Worm (Caenorhabditis elegans): ENCODE data around the gene mbf-1.

Gene mbf-1

DNA sequence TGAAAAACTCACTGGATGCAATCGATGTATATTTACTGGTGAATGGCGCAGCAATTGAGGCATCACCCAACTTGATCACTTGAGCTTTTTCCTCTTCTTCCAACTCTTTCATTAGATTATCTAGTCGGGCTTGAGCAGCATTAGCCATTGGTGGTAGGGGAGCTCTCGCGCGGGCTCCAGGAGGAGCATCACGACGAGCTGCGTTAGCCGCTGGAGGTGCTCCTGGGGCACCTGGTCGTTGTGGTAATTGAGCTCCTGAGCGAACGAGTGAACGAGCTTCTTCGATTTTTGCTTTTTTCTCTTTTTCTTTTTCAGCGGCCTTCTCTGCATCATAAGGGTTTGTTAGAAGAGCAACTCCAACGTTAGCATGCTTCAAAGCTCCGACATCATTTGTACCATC lies 5.1 kb downstream of the mbf-1 start:
- no peak for TF ChIP-seq egl-13 (tag; optimal IDR thresholded peaks at IDR 0.05)
- no peak for TF ChIP-seq C16A3.4 (tag; optimal IDR thresholded peaks at IDR 0.05)
- no peak for TF ChIP-seq nhr-71 (tag; optimal IDR thresholded peaks at IDR 0.05)
- no peak for TF ChIP-seq hpl-2 (GFP tag; optimal IDR thresholded peaks at IDR 0.05)
- TF ChIP-seq hlh-4 (tag; optimal IDR thresholded peaks at IDR 0.05): no peak
- TF ChIP-seq sptf-1 (tag; optimal IDR thresholded peaks at IDR 0.05): no peak
- TF ChIP-seq rnt-1 (tag; optimal IDR thresholded peaks at IDR 0.05): no peak

DNA sequence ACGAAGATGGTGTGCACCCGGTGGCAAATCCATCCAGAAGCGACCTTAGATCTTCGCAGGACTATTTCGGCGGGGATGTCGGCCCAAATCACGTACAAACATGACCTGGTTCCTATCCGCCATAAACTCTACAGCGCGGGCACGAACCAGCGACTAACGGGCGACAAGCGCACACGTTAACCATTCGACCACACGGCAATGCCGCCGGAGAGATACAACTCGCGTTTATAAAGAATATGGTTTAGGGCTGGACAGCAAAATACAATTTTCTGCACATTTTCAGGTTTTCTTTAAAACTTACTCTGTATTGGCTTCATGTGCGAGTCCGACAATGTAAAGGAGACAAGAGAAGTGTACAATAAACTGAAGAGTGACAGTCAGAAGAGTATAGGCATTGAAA lies 6.1 kb downstream of the mbf-1 start:
- TF ChIP-seq sup-37 (GFP tag; optimal IDR thresholded peaks at IDR 0.05): no peak
- no peak for TF ChIP-seq mab-9 (GFP tag; IDR thresholded peaks at IDR 0.05)
- TF ChIP-seq irx-1 (tag; optimal IDR thresholded peaks at IDR 0.05): peak; percentile 56
- peak; percentile 38 for TF ChIP-seq elt-2 (tag; optimal IDR thresholded peaks at IDR 0.05)
- peak; percentile 63 for TF ChIP-seq lin-14 (GFP tag; optimal IDR thresholded peaks at IDR 0.05)
- TF ChIP-seq unc-30 (tag; optimal IDR thresholded peaks at IDR 0.05): no peak
- TF ChIP-seq zip-4 (GFP tag; optimal IDR thresholded peaks at IDR 0.05): peak; percentile 28
- peak; percentile 3 to 63 (median 19) for TF ChIP-seq ceh-82 (tag; optimal IDR thresholded peaks at IDR 0.05)
- peak; percentile 78 for TF ChIP-seq nhr-47 (tag; optimal IDR thresholded peaks at IDR 0.05)
- TF ChIP-seq ets-5 (GFP tag; IDR thresholded peaks at IDR 0.05): no peak
- TF ChIP-seq nhr-76 (tag; optimal IDR thresholded peaks at IDR 0.05): peak; percentile 46
- TF ChIP-seq vab-15 (tag; optimal IDR thresholded peaks at IDR 0.05): peak; percentile 80
- no peak for TF ChIP-seq ces-1 (GFP tag; optimal IDR thresholded peaks at IDR 0.05)
- TF ChIP-seq hpl-2 (GFP tag; optimal IDR thresholded peaks at IDR 0.05): peak; percentile 32
- peak; percentile 76 for TF ChIP-seq nhr-71 (tag; optimal IDR thresholded peaks at IDR 0.05)
- TF ChIP-seq nhr-12 (tag; optimal IDR thresholded peaks at IDR 0.05): no peak
- peak; percentile 46 for TF ChIP-seq nhr-77 (tag; optimal IDR thresholded peaks at IDR 0.05)
- peak; percentile 84 for TF ChIP-seq rnt-1 (tag; optimal IDR thresholded peaks at IDR 0.05)
- TF ChIP-seq pax-3 (tag; optimal IDR thresholded peaks at IDR 0.05): peak; percentile 34
- no peak for TF ChIP-seq ceh-88 (GFP tag; IDR thresholded peaks at IDR 0.05)
- TF ChIP-seq elt-3 (tag; optimal IDR thresholded peaks at IDR 0.05): peak in 1 of 6 experiments; percentile 40
- peak; percentile 68 for TF ChIP-seq swsn-7 (tag; optimal IDR thresholded peaks at IDR 0.05)
- TF ChIP-seq xbp-1 (tag; optimal IDR thresholded peaks at IDR 0.05): peak; percentile 51
- no peak for TF ChIP-seq zag-1 (tag; optimal IDR thresholded peaks at IDR 0.05)
- peak; percentile 16 for TF ChIP-seq snpc-4 (tag; optimal IDR thresholded peaks at IDR 0.05)
- no peak for TF ChIP-seq C34B4.2 (tag; optimal IDR thresholded peaks at IDR 0.05)
- TF ChIP-seq ceh-8 (GFP tag; optimal IDR thresholded peaks at IDR 0.05): no peak
- peak; percentile 74 for TF ChIP-seq nhr-90 (tag; optimal IDR thresholded peaks at IDR 0.05; ENCODE audit: poor library complexity)
- TF ChIP-seq lsy-2 (tag; optimal IDR thresholded peaks at IDR 0.05): peak; percentile 57 to 70
- TF ChIP-seq unc-130 (tag; optimal IDR thresholded peaks at IDR 0.05): peak; percentile 50
- TF ChIP-seq nhr-19 (GFP tag; conservative IDR thresholded peaks at IDR 0.05): peak; percentile 53
- no peak for TF ChIP-seq ztf-4 (tag; optimal IDR thresholded peaks at IDR 0.05)
- no peak for TF ChIP-seq pqm-1 (tag; optimal IDR thresholded peaks at IDR 0.05)
- no peak for TF ChIP-seq hlh-17 (GFP tag; optimal IDR thresholded peaks at IDR 0.05; ENCODE audit: borderline replicate concordance)
- TF ChIP-seq ceh-63 (GFP tag; optimal IDR thresholded peaks at IDR 0.05): no peak
- TF ChIP-seq C16A3.4 (tag; optimal IDR thresholded peaks at IDR 0.05): peak; percentile 83
- peak; percentile 21 for TF ChIP-seq blmp-1 (tag; optimal IDR thresholded peaks at IDR 0.05)
- peak; percentile 66 for TF ChIP-seq nhr-20 (tag; optimal IDR thresholded peaks at IDR 0.05)
- TF ChIP-seq dsc-1 (tag; optimal IDR thresholded peaks at IDR 0.05): peak; percentile 62
- no peak for TF ChIP-seq Y116A8C.19 (tag; optimal IDR thresholded peaks at IDR 0.05; ENCODE audit: borderline replicate concordance)
- TF ChIP-seq unc-62 (GFP tag; optimal IDR thresholded peaks at IDR 0.05): no peak
- TF ChIP-seq unc-86 (tag; optimal IDR thresholded peaks at IDR 0.05): peak; percentile 43
- peak; percentile 59 for TF ChIP-seq ama-1 (optimal IDR thresholded peaks at IDR 0.05)
- no peak for TF ChIP-seq fkh-4 (tag; optimal IDR thresholded peaks at IDR 0.05; ENCODE audit: borderline replicate concordance)
- peak; percentile 79 for TF ChIP-seq snu-23 (GFP tag; optimal IDR thresholded peaks at IDR 0.05)
- TF ChIP-seq aly-2 (tag; optimal IDR thresholded peaks at IDR 0.05): peak; percentile 87
- TF ChIP-seq mep-1 (tag; optimal IDR thresholded peaks at IDR 0.05): peak; percentile 80
- TF ChIP-seq aha-1 (tag; optimal IDR thresholded peaks at IDR 0.05): no peak

Measured in whole organism, L1 larva.